Worm (Caenorhabditis elegans) whole organism, mixed stage, embryonic: ENCODE data around the gene Y82E9BR.8.

ENCODE experiments used
- elt-3 ChIP-seq: fragments of 150-350 bp; optimal IDR thresholded peaks from 2 replicates; lab custom pipeline; 2014; ENCODE audit warnings: missing biosample characterization, missing genetic modification characterization
- ham-2 ChIP-seq: fragments of 200-800 bp; sonication (Bioruptor generic); optimal IDR thresholded peaks from 2 replicates; lab custom pipeline; 2018; ENCODE audit warnings: mild to moderate bottlenecking, missing genetic modification characterization, missing compliant biosample characterization
- unc-39 ChIP-seq: fragments of 150-350 bp; optimal IDR thresholded peaks from 2 replicates; lab custom pipeline; 2014; ENCODE audit warnings: missing biosample characterization, missing genetic modification characterization

DNA sequence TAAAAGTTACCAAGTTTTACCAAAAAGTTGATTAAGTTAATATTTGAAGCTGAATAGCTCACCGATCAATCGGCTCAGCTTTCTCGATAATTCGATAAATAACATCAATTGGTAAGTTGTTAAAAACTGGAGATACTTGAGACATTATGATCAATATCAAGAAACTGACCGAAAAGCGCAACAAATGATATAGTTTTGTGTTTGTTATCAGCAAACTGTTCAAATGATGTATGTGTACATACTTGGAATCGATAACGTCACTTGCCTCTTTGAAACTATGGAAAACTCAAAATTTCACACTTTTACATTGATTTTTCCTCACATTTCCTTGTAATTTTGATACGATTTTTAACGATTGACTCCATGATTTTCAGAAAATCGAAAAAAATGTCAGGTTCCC lies 42.8 kb downstream of the Y82E9BR.8 start, which contains the start of the genes fbxa-80 and fbxa-19:
- TF ChIP-seq elt-3 (no peak), unc-39 (tag; lab: Kevin White, UChicago) (no peak), ham-2 (GFP tag; lab: Kevin White, UChicago) (no peak)
